Fruit fly (Drosophila melanogaster): ENCODE measurements around the gene btd.

btd gene

dm6 chrX:9658865-9659339 lies 35.1 kb upstream of the btd start, which contains the start of gene Ptpmeg2:
Gene Ptpmeg2 (minus strand): TSS chrX:9659145.
- no peak for TF ChIP-seq usp (GFP tag; optimal IDR thresholded peaks at IDR 0.05)
- TF ChIP-seq psq (optimal IDR thresholded peaks at IDR 0.05), result no peak
- TF ChIP-seq EcR (GFP tag; optimal IDR thresholded peaks at IDR 0.05), result no peak
- no peak for TF ChIP-seq Dll (optimal IDR thresholded peaks at IDR 0.05)

DNA sequence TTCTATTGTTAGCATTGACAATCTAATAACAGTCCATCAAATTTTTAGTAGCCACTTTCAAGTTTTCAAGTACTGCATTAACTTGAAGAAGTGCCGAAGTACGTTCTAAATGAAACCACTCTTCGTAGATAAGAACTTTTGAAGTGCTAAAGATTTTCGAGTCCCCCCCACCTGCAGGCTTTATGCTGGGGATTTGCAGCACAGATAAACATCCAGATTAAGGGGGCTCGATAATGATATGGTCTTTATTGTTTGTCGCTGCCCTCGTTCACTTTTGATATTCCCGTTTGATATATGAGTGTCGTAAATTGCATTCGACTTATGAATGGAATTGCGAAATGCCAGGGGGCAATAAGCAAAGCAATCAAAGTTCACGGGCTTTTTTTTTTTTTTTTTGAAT lies 32.5 kb upstream of the btd start:
- TF ChIP-seq CG8478 (optimal IDR thresholded peaks at IDR 0.05) (no peak), pan (optimal IDR thresholded peaks at IDR 0.05) (no peak), usp (GFP tag; optimal IDR thresholded peaks at IDR 0.05) (no peak), EcR (GFP tag; optimal IDR thresholded peaks at IDR 0.05) (no peak), Dll (optimal IDR thresholded peaks at IDR 0.05) (no peak), psq (optimal IDR thresholded peaks at IDR 0.05) (no peak)

DNA sequence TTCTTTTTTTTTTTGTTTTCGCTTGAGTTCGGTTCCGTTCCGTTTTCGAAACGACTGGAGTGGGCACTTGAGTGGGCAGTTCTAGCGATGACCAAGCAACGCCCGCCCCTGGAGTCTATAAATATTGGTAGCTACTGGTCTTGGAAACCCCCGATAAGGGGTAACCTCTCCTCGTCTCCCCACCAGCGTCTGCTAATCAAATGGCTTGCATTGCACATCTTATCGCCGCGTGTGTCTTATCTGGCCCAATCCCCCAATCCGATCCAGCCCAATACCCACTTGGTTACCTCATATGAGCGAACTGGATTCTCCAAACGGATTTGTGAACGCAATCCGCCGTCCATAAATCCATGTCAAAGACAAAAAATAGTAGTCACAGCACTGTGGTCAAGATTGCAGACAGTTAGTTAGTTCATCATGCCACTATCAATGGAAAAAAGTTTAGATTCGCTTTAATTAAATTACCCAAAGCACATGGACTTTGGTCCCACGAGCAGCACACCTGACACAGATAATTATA lies 31.1 kb upstream of the btd start, which contains the start of gene CG3106:
Gene CG3106 (minus strand): TSS at position 107 of the 520 bp plus-strand sequence.
- TF ChIP-seq pan (optimal IDR thresholded peaks at IDR 0.05) (no peak), Dll (optimal IDR thresholded peaks at IDR 0.05) (no peak), psq (optimal IDR thresholded peaks at IDR 0.05) (no peak), EcR (GFP tag; optimal IDR thresholded peaks at IDR 0.05) (no peak), usp (GFP tag; optimal IDR thresholded peaks at IDR 0.05) (no peak), CG8478 (optimal IDR thresholded peaks at IDR 0.05) (no peak)

DNA sequence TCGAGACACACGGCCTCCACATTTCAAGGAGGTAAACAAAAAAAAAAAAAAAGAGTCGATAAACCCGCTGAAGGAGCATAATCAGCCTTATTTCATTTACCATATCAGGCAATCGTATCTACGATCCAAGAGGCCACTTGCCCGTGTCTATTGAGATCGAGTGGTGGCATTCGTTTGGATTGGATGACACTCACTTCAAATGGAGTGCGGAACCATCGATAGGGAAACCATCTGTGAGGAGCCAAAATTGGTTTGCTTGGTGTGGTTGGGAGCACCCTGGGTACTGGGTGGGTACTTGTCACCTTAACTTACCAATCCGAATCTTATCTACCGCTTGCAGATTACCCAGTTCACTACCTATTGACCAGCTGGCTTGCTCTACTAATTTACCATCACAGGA lies 30.3 kb upstream of the btd start:
- TF ChIP-seq CG8478 (optimal IDR thresholded peaks at IDR 0.05) (no peak), Dll (optimal IDR thresholded peaks at IDR 0.05) (no peak), usp (GFP tag; optimal IDR thresholded peaks at IDR 0.05) (no peak), EcR (GFP tag; optimal IDR thresholded peaks at IDR 0.05) (no peak), psq (optimal IDR thresholded peaks at IDR 0.05) (no peak), pan (optimal IDR thresholded peaks at IDR 0.05) (no peak)

- TF ChIP-seq pan (optimal IDR thresholded peaks at IDR 0.05), result no peak
- TF ChIP-seq CG8478 (optimal IDR thresholded peaks at IDR 0.05), result no peak
- TF ChIP-seq psq (optimal IDR thresholded peaks at IDR 0.05), result no peak
- no peak for TF ChIP-seq usp (GFP tag; optimal IDR thresholded peaks at IDR 0.05)
- TF ChIP-seq Dll (optimal IDR thresholded peaks at IDR 0.05), result no peak
- TF ChIP-seq EcR (GFP tag; optimal IDR thresholded peaks at IDR 0.05), result no peak
These were observed 29.6 kb upstream of the btd start for dm6 chrX:9664426-9664825.

dm6 chrX:9666465-9666864 lies 27.5 kb upstream of the btd start:
- TF ChIP-seq psq (optimal IDR thresholded peaks at IDR 0.05), result no peak
- peak; percentile 3 for TF ChIP-seq CG8478 (optimal IDR thresholded peaks at IDR 0.05)

- no peak for TF ChIP-seq EcR (GFP tag; optimal IDR thresholded peaks at IDR 0.05)
- TF ChIP-seq Dll (optimal IDR thresholded peaks at IDR 0.05), result no peak
- peak; percentile 31 for TF ChIP-seq CG8478 (optimal IDR thresholded peaks at IDR 0.05)
These were observed 19.1 kb upstream of the btd start for dm6 chrX:9674912-9675311.

- TF ChIP-seq Dll (optimal IDR thresholded peaks at IDR 0.05), result peak; percentile 74
- TF ChIP-seq EcR (GFP tag; optimal IDR thresholded peaks at IDR 0.05), result no peak
- TF ChIP-seq psq (optimal IDR thresholded peaks at IDR 0.05), result no peak
These were observed 9.8 kb upstream of the btd start for dm6 chrX:9684158-9684557.

- TF ChIP-seq Dll (optimal IDR thresholded peaks at IDR 0.05), result peak; percentile 13
- peak; percentile 70 for TF ChIP-seq CG8478 (optimal IDR thresholded peaks at IDR 0.05)
- no peak for TF ChIP-seq usp (GFP tag; optimal IDR thresholded peaks at IDR 0.05)
These were observed 9.1 kb upstream of the btd start for dm6 chrX:9684697-9685567.

DNA sequence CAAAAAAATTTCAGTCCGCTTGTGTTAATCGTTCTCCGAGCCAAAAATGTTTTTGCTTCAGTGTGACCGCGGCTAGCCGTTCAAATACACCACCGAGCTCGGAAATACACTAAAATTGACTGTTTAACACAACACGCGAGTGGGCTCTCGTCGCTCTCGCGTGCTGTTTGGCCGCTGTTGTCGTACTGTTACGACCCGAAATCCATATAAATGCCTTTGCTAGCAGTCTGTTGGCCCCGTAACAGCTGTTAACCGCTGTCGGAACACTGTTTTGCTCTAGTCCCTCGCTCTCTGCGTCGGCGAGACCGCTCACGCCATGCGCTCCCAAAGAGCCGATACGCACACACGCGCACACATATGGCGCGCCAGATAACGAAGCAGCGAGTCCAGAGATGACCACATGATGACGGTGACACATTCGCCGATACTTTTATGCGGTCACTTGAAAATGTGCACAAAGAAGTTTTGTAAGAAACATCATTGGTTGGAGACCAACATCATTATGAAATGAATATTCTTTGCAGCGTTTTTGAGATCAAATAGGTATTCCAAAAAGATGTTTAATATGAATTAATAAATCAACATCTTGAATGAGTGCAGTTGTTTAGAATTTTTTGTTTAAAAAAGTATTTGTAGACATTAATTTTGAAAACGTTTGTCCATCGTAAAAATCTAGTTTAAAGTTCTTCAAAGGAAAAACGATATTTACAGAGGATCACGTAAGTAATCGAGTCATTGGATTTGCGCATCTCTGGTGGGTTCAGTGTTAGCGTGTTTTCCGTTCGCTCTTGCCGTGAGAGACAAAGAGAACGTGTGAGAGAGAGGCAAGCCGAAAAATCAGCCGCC lies 8.2 kb upstream of the btd start:
- TF ChIP-seq usp (GFP tag; optimal IDR thresholded peaks at IDR 0.05) (no peak), Dll (optimal IDR thresholded peaks at IDR 0.05) (peak; percentile 84)

dm6 chrX:9686546-9687219 lies 7.3 kb upstream of the btd start, which contains the start of gene nej:
Gene nej (minus strand): TSS chrX:9687066.
- no peak for TF ChIP-seq pan (optimal IDR thresholded peaks at IDR 0.05)
- TF ChIP-seq usp (GFP tag; optimal IDR thresholded peaks at IDR 0.05), result no peak
- peak; percentile 41 for TF ChIP-seq Dll (optimal IDR thresholded peaks at IDR 0.05)
- peak; percentile 93 for TF ChIP-seq CG8478 (optimal IDR thresholded peaks at IDR 0.05)
- no peak for TF ChIP-seq psq (optimal IDR thresholded peaks at IDR 0.05)
- no peak for TF ChIP-seq EcR (GFP tag; optimal IDR thresholded peaks at IDR 0.05)

dm6 chrX:9687623-9688022 lies 6.4 kb upstream of the btd start:
- TF ChIP-seq pan (optimal IDR thresholded peaks at IDR 0.05) (no peak), Dll (optimal IDR thresholded peaks at IDR 0.05) (no peak), usp (GFP tag; optimal IDR thresholded peaks at IDR 0.05) (no peak), CG8478 (optimal IDR thresholded peaks at IDR 0.05) (no peak), psq (optimal IDR thresholded peaks at IDR 0.05) (no peak)

Data from whole organism.